Worm (Caenorhabditis elegans): ENCODE measurements around the gene F58G11.4.

F58G11.4 gene

ce11 chrV:13647617-13648016 lies 24.8 kb upstream of the F58G11.4 start:
- TF ChIP-seq snu-23 (GFP tag; optimal IDR thresholded peaks at IDR 0.05): no peak
- no peak for TF ChIP-seq aha-1 (tag; optimal IDR thresholded peaks at IDR 0.05)
- no peak for TF ChIP-seq nhr-20 (tag; optimal IDR thresholded peaks at IDR 0.05)
- TF ChIP-seq mef-2 (tag; optimal IDR thresholded peaks at IDR 0.05): no peak
- no peak for TF ChIP-seq nhr-76 (tag; optimal IDR thresholded peaks at IDR 0.05)
- no peak for TF ChIP-seq sptf-1 (tag; optimal IDR thresholded peaks at IDR 0.05)
- no peak for TF ChIP-seq nhr-85 (tag)
- TF ChIP-seq ceh-8 (GFP tag; optimal IDR thresholded peaks at IDR 0.05): no peak
- TF ChIP-seq zip-4 (GFP tag; optimal IDR thresholded peaks at IDR 0.05): no peak
- TF ChIP-seq irx-1 (tag; optimal IDR thresholded peaks at IDR 0.05): no peak
- no peak for TF ChIP-seq Y116A8C.19 (tag; optimal IDR thresholded peaks at IDR 0.05; ENCODE audit: borderline replicate concordance)
- TF ChIP-seq ceh-82 (tag; optimal IDR thresholded peaks at IDR 0.05): no peak
- TF ChIP-seq nhr-77 (tag; optimal IDR thresholded peaks at IDR 0.05): no peak
- TF ChIP-seq sup-37 (GFP tag; optimal IDR thresholded peaks at IDR 0.05): no peak
- TF ChIP-seq nhr-19 (GFP tag; conservative IDR thresholded peaks at IDR 0.05): no peak

ce11 chrV:13649730-13650349 lies 22.5 kb upstream of the F58G11.4 start, which contains the start of gene H37A05.4:
Gene H37A05.4 (minus strand): TSS chrV:13649780.
- peak; percentile 33 for TF ChIP-seq nhr-90 (tag; optimal IDR thresholded peaks at IDR 0.05; ENCODE audit: poor library complexity)
- peak; percentile 29 for TF ChIP-seq ztf-4 (tag; optimal IDR thresholded peaks at IDR 0.05)
- no peak for TF ChIP-seq nhr-85 (tag)
- TF ChIP-seq pax-3 (tag; optimal IDR thresholded peaks at IDR 0.05): peak; percentile 20
- TF ChIP-seq efl-1 (optimal IDR thresholded peaks at IDR 0.05): peak in 1 of 2 experiments; percentile 16
- TF ChIP-seq efl-1 (GFP tag; optimal IDR thresholded peaks at IDR 0.05 in 1 of 2): peak in 1 of 2 experiments; percentile 91

ce11 chrV:13650800-13651199 lies 21.6 kb upstream of the F58G11.4 start:
- TF ChIP-seq efl-1 (optimal IDR thresholded peaks at IDR 0.05) (no peak), efl-1 (GFP tag; optimal IDR thresholded peaks at IDR 0.05 in 1 of 2) (no peak), nhr-47 (tag; optimal IDR thresholded peaks at IDR 0.05) (no peak), egl-13 (tag; optimal IDR thresholded peaks at IDR 0.05) (no peak), hlh-4 (tag; optimal IDR thresholded peaks at IDR 0.05) (no peak), fkh-8 (tag; optimal IDR thresholded peaks at IDR 0.05) (no peak), lin-39 (tag; optimal IDR thresholded peaks at IDR 0.05) (no peak), ceh-63 (GFP tag; optimal IDR thresholded peaks at IDR 0.05) (no peak), nhr-19 (GFP tag; conservative IDR thresholded peaks at IDR 0.05) (no peak), mep-1 (tag; optimal IDR thresholded peaks at IDR 0.05) (no peak), fkh-10 (GFP tag; optimal IDR thresholded peaks at IDR 0.05) (no peak), swsn-7 (tag; optimal IDR thresholded peaks at IDR 0.05) (no peak), ces-1 (GFP tag; optimal IDR thresholded peaks at IDR 0.05) (no peak), lin-15B (tag; optimal IDR thresholded peaks at IDR 0.05) (no peak)

ce11 chrV:13652322-13652721 lies 20.1 kb upstream of the F58G11.4 start:
- TF ChIP-seq mep-1 (tag; optimal IDR thresholded peaks at IDR 0.05) (no peak), alr-1 (tag; optimal IDR thresholded peaks at IDR 0.05; ENCODE audit: borderline replicate concordance) (no peak), unc-98 (GFP tag; IDR thresholded peaks at IDR 0.05) (no peak), dsc-1 (tag; optimal IDR thresholded peaks at IDR 0.05) (no peak), xbp-1 (tag; optimal IDR thresholded peaks at IDR 0.05) (no peak), nhr-47 (tag; optimal IDR thresholded peaks at IDR 0.05) (no peak), skn-1 (tag; optimal IDR thresholded peaks at IDR 0.05) (no peak), fkh-10 (GFP tag; optimal IDR thresholded peaks at IDR 0.05) (no peak), mab-9 (GFP tag; IDR thresholded peaks at IDR 0.05) (no peak), zip-4 (GFP tag; optimal IDR thresholded peaks at IDR 0.05) (no peak), tlp-1 (tag; optimal IDR thresholded peaks at IDR 0.05) (no peak), unc-130 (tag; optimal IDR thresholded peaks at IDR 0.05) (no peak), unc-86 (tag; optimal IDR thresholded peaks at IDR 0.05) (no peak)
